Worm (Caenorhabditis elegans) whole organism, midembryonic: ENCODE measurements around the gene noca-2.

Experiments used
- T22C8.4 ChIP-seq: fragments of 200-800 bp; sonication (Bioruptor generic); IDR thresholded peaks from 2 replicates; pipeline ENCODE4 v1.3.6; 2022; ENCODE audit warnings: missing genetic modification characterization, missing compliant biosample characterization
- cog-1 ChIP-seq: sonication (generic microtip); optimal IDR thresholded peaks from 2 replicates; lab custom pipeline; 2016; ENCODE audit warnings: missing genetic modification characterization, missing compliant biosample characterization
- flt-1 ChIP-seq: fragments of 200-800 bp; sonication (Bioruptor generic); IDR thresholded peaks from 2 replicates; pipeline ENCODE4 v1.3.6; 2022; ENCODE audit warnings: missing genetic modification characterization, missing compliant biosample characterization
- klf-2 ChIP-seq: fragments of 200-800 bp; sonication (Bioruptor generic); conservative IDR thresholded peaks from 2 replicates; pipeline ENCODE4 v1.3.6; 2022; ENCODE audit warnings: missing genetic modification reagents, missing genetic modification characterization, missing compliant biosample characterization
- med-1 ChIP-seq: sonication (generic microtip); optimal IDR thresholded peaks from 2 replicates; lab custom pipeline; 2017; ENCODE audit warnings: missing genetic modification characterization, mild to moderate bottlenecking, missing compliant biosample characterization, antibody characterized with exemption, missing genetic modification reagents; ENCODE audit not compliant: insufficient read depth
- ref-1 ChIP-seq: fragments of 200-800 bp; sonication (Bioruptor generic); conservative IDR thresholded peaks from 2 replicates; pipeline ENCODE4 v1.3.6; 2022; ENCODE audit warnings: missing genetic modification reagents, missing genetic modification characterization, missing compliant biosample characterization
- tab-1 ChIP-seq: fragments of 200-800 bp; sonication (Bioruptor generic); IDR thresholded peaks from 2 replicates; pipeline ENCODE4 v1.3.6; 2022; ENCODE audit warnings: missing genetic modification characterization, missing compliant biosample characterization
- ztf-23 ChIP-seq: fragments of 200-800 bp; sonication (Bioruptor generic); IDR thresholded peaks from 2 replicates; pipeline ENCODE4 v1.3.6; 2022; ENCODE audit warnings: missing genetic modification reagents, missing genetic modification characterization, missing compliant biosample characterization
- ztf-29 ChIP-seq: fragments of 200-800 bp; sonication (Bioruptor generic); IDR thresholded peaks from 2 replicates; pipeline ENCODE4 v1.3.6; 2022; ENCODE audit warnings: missing genetic modification reagents, missing genetic modification characterization, missing compliant biosample characterization

DNA sequence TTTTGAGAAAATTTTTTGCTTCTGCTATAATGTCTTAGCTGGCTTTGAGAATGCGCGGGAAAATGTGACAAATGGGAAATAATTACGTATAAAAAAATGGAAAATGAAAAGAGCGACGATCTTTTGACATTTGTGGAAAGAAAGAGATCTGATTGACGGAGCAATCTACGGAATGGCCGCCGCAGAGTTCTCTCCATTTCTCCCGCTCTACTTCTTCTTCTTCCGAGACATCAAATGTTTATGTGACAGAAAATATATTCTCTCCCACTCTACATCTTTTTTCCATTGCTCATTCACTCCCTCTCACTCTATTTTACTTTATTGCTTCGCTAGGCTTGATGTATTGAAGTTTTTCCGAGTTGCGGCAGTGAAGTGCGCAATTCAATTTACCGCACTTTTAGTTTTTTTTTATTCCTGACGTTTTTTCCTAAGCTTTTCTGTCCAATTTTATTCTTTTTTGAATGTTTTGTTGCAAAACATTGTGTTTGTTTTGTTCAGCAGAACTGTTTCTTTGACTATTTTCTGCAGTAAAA, 26.4 kb upstream of the noca-2 start:
- TF ChIP-seq ref-1 (GFP tag; lab: Robert Waterston, UW) (no peak), ztf-29 (GFP tag; lab: Robert Waterston, UW) (no peak), flt-1 (GFP tag; lab: Robert Waterston, UW) (no peak), tab-1 (GFP tag; lab: Robert Waterston, UW) (no peak), ztf-23 (GFP tag; lab: Robert Waterston, UW) (no peak), cog-1 (no peak), klf-2 (GFP tag; lab: Robert Waterston, UW) (no peak), med-1 (no peak), T22C8.4 (GFP tag; lab: Robert Waterston, UW) (no peak)
